Fruit fly (Drosophila melanogaster) whole organism, embryonic: ENCODE data around the gene CG31816.

ENCODE experiments used
- Awh ChIP-seq: fragments of 200-800 bp; sonication (Bioruptor generic); IDR thresholded peaks from 2 replicates; pipeline ENCODE4, ENCODE4 v1.3.6; 2022; ENCODE audit warnings: missing biosample characterization, missing genetic modification characterization
- CG10147 ChIP-seq: fragments of 200-800 bp; sonication (Bioruptor generic); optimal IDR thresholded peaks from 2 replicates; lab custom pipeline; 2019; ENCODE audit warnings: missing biosample characterization, mild to moderate bottlenecking, missing genetic modification characterization, moderate library complexity
- CG1024 ChIP-seq: fragments of 200-800 bp; sonication (Bioruptor generic); IDR thresholded peaks from 2 replicates; pipeline ENCODE4 v1.3.6; 2022; ENCODE audit warnings: missing biosample characterization, missing genetic modification characterization
- CG11398 ChIP-seq: fragments of 200-800 bp; sonication (Bioruptor generic); optimal IDR thresholded peaks from 2 replicates; lab custom pipeline; 2016; ENCODE audit warnings: missing biosample characterization, missing genetic modification characterization
- CG13123 ChIP-seq: fragments of 200-800 bp; sonication (Bioruptor generic); optimal IDR thresholded peaks from 2 replicates; lab custom pipeline; 2016; ENCODE audit warnings: missing biosample characterization, missing genetic modification characterization
- CG13424 ChIP-seq: fragments of 200-800 bp; sonication (Bioruptor generic); optimal IDR thresholded peaks from 2 replicates; lab custom pipeline; 2019; ENCODE audit warnings: missing biosample characterization, mild to moderate bottlenecking, missing genetic modification characterization, moderate library complexity
- CG13775 ChIP-seq: fragments of 200-800 bp; sonication (Bioruptor generic); optimal IDR thresholded peaks from 3 replicates; lab custom pipeline; 2017; ENCODE audit warnings: missing biosample characterization, mild to moderate bottlenecking, missing genetic modification characterization
- CG15696 ChIP-seq: fragments of 200-800 bp; sonication (Bioruptor generic); optimal IDR thresholded peaks from 2 replicates; lab custom pipeline; 2019; ENCODE audit warnings: missing biosample characterization, mild to moderate bottlenecking, missing genetic modification characterization, moderate library complexity
- CG1647 ChIP-seq: fragments of 200-800 bp; sonication (Bioruptor generic); optimal IDR thresholded peaks from 3 replicates; lab custom pipeline; 2016; ENCODE audit warnings: missing biosample characterization, missing genetic modification characterization
- CG17359 ChIP-seq: fragments of 200-800 bp; sonication (Bioruptor generic); optimal IDR thresholded peaks from 3 replicates; lab custom pipeline; 2018; ENCODE audit warnings: missing biosample characterization, mild to moderate bottlenecking, missing genetic modification characterization, moderate library complexity
- CG17612 ChIP-seq: fragments of 200-800 bp; sonication (Bioruptor generic); IDR thresholded peaks from 2 replicates; pipeline ENCODE4 v1.3.6; 2022; ENCODE audit warnings: missing biosample characterization, missing genetic modification characterization
- CG2116 ChIP-seq: fragments of 200-800 bp; sonication (Bioruptor generic); optimal IDR thresholded peaks from 3 replicates; lab custom pipeline; 2018; ENCODE audit warnings: missing biosample characterization, mild to moderate bottlenecking, missing genetic modification characterization
- CG30431 ChIP-seq: fragments of 200-800 bp; sonication (Bioruptor generic); optimal IDR thresholded peaks from 2 replicates; lab custom pipeline; 2017; ENCODE audit warnings: missing biosample characterization, missing genetic modification characterization
- CG4328 ChIP-seq: fragments of 200-800 bp; sonication (Bioruptor generic); optimal IDR thresholded peaks from 3 replicates; lab custom pipeline; 2017; ENCODE audit warnings: missing biosample characterization, missing genetic modification reagents, missing genetic modification characterization
- CG4617 ChIP-seq: fragments of 200-800 bp; sonication (Bioruptor generic); optimal IDR thresholded peaks from 3 replicates; lab custom pipeline; 2016; ENCODE audit warnings: missing biosample characterization, missing genetic modification characterization, borderline replicate concordance
- CG4730 ChIP-seq: fragments of 200-800 bp; sonication (Bioruptor generic); IDR thresholded peaks from 2 replicates; pipeline ENCODE4 v1.3.6; 2022; ENCODE audit warnings: missing biosample characterization, missing genetic modification characterization
- CG7839 ChIP-seq: fragments of 200-800 bp; sonication (Bioruptor generic); optimal IDR thresholded peaks from 3 replicates; lab custom pipeline; 2018; ENCODE audit warnings: missing biosample characterization, mild to moderate bottlenecking, missing genetic modification characterization, moderate library complexity
- CG9727 ChIP-seq: fragments of 200-800 bp; sonication (Bioruptor generic); optimal IDR thresholded peaks from 3 replicates; lab custom pipeline; 2017; ENCODE audit warnings: missing biosample characterization, mild to moderate bottlenecking, missing genetic modification characterization
- CG9932 ChIP-seq: fragments of 200-800 bp; sonication (Bioruptor generic); IDR thresholded peaks from 2 replicates; pipeline ENCODE4 v1.3.6; 2022; ENCODE audit warnings: missing biosample characterization, missing genetic modification characterization
- CTCF ChIP-seq: fragments of 200-800 bp; sonication (Bioruptor generic); optimal IDR thresholded peaks from 2 replicates; lab custom pipeline; 2017; ENCODE audit warnings: missing biosample characterization, mild to moderate bottlenecking, missing genetic modification characterization, moderate library complexity
- CkIIα-i1 ChIP-seq: fragments of 200-800 bp; sonication (Bioruptor generic); IDR thresholded peaks from 2 replicates; pipeline ENCODE4 v1.3.6; 2022; ENCODE audit warnings: missing biosample characterization, missing genetic modification characterization
- CrebB ChIP-seq: fragments of 200-800 bp; sonication (Bioruptor generic); optimal IDR thresholded peaks from 3 replicates; lab custom pipeline; 2018; ENCODE audit warnings: missing biosample characterization, mild to moderate bottlenecking, missing genetic modification characterization
- Dip2 ChIP-seq: fragments of 200-800 bp; sonication (Bioruptor generic); IDR thresholded peaks from 2 replicates; pipeline ENCODE4 v1.3.6; 2022; ENCODE audit warnings: missing biosample characterization, missing genetic modification characterization
- Dp ChIP-seq: fragments of 200-800 bp; sonication (Bioruptor generic); optimal IDR thresholded peaks from 2 replicates; lab custom pipeline; 2018; ENCODE audit warnings: missing biosample characterization, mild to moderate bottlenecking, missing genetic modification characterization, moderate library complexity
- HLHmδ ChIP-seq: fragments of 200-800 bp; sonication (Bioruptor generic); optimal IDR thresholded peaks from 2 replicates; lab custom pipeline; 2018; ENCODE audit warnings: missing biosample characterization, mild to moderate bottlenecking, missing genetic modification characterization, moderate library complexity
- Hey ChIP-seq: fragments of 200-800 bp; sonication (Bioruptor generic); optimal IDR thresholded peaks from 3 replicates; lab custom pipeline; 2018; ENCODE audit warnings: missing biosample characterization, mild to moderate bottlenecking, missing genetic modification characterization
- Hr39 ChIP-seq: fragments of >200 bp; optimal IDR thresholded peaks from 2 replicates; lab custom pipeline; 2017
- Mad ChIP-seq: fragments of 200-800 bp; sonication (Bioruptor generic); optimal IDR thresholded peaks from 2 replicates; lab custom pipeline; 2016; ENCODE audit warnings: missing biosample characterization, missing genetic modification characterization
- Oli ChIP-seq: fragments of 200-800 bp; sonication (Bioruptor generic); optimal IDR thresholded peaks from 2 replicates; lab custom pipeline; 2018; ENCODE audit warnings: missing biosample characterization, mild to moderate bottlenecking, missing genetic modification characterization, moderate library complexity
- Xbp1 ChIP-seq: fragments of 200-800 bp; sonication (Bioruptor generic); optimal IDR thresholded peaks from 3 replicates; lab custom pipeline; 2016; ENCODE audit warnings: missing biosample characterization, mild to moderate bottlenecking, missing genetic modification characterization
- YL-1 ChIP-seq: fragments of 200-800 bp; sonication (Bioruptor generic); optimal IDR thresholded peaks from 3 replicates; lab custom pipeline; 2017; ENCODE audit warnings: missing biosample characterization, mild to moderate bottlenecking, missing genetic modification characterization
- abd-A ChIP-seq: fragments of 200-800 bp; sonication (Bioruptor generic); optimal IDR thresholded peaks from 3 replicates; lab custom pipeline; 2019; ENCODE audit warnings: missing biosample characterization, mild to moderate bottlenecking, missing genetic modification characterization, moderate library complexity
- caup ChIP-seq: fragments of 200-800 bp; sonication (Bioruptor generic); optimal IDR thresholded peaks from 3 replicates; lab custom pipeline; 2017; ENCODE audit warnings: missing biosample characterization, mild to moderate bottlenecking, missing genetic modification characterization, moderate library complexity; ENCODE audit not compliant: severe bottlenecking
- crc ChIP-seq: fragments of 200-800 bp; sonication (Bioruptor generic); optimal IDR thresholded peaks from 2 replicates; lab custom pipeline; 2016; ENCODE audit warnings: missing biosample characterization, missing genetic modification characterization
- emc ChIP-seq: fragments of 200-800 bp; sonication (Bioruptor generic); optimal IDR thresholded peaks from 2 replicates; lab custom pipeline; 2016; ENCODE audit warnings: missing biosample characterization, missing genetic modification characterization
- grau ChIP-seq: fragments of 200-800 bp; optimal IDR thresholded peaks from 3 replicates; lab custom pipeline; 2019; ENCODE audit warnings: missing biosample characterization, mild to moderate bottlenecking, missing genetic modification characterization, moderate library complexity
- jing ChIP-seq: fragments of 200-800 bp; sonication (Bioruptor generic); optimal IDR thresholded peaks from 2 replicates; lab custom pipeline; 2018; ENCODE audit warnings: missing biosample characterization, mild to moderate bottlenecking, missing genetic modification characterization
- lov ChIP-seq, 2 experiments: fragments of 200-800 bp in 1 of 2; fragments of >200 bp in 1 of 2; sonication (Bioruptor generic) in 1 of 2; IDR thresholded peaks in 1 of 2; optimal IDR thresholded peaks in 1 of 2; 2 replicates in 1 of 2; 3 replicates in 1 of 2; pipeline versions ENCODE4 v1.3.6 to Lab custom; 2017 to 2022; ENCODE audit warnings: missing biosample characterization in 1 of 2, missing genetic modification characterization in 1 of 2
- oc ChIP-seq: fragments of 200-800 bp; sonication (Bioruptor generic); optimal IDR thresholded peaks from 2 replicates; lab custom pipeline; 2018; ENCODE audit warnings: missing biosample characterization, mild to moderate bottlenecking, missing genetic modification characterization, moderate library complexity
- rib ChIP-seq: fragments of 200-800 bp; sonication (Bioruptor generic); IDR thresholded peaks from 2 replicates; pipeline ENCODE4 v1.3.6; 2022; ENCODE audit warnings: missing biosample characterization, missing genetic modification characterization
- sima ChIP-seq: fragments of 200-800 bp; sonication (Bioruptor generic); optimal IDR thresholded peaks from 2 replicates; lab custom pipeline; 2016; ENCODE audit warnings: missing biosample characterization, missing genetic modification characterization
- sisA ChIP-seq: fragments of 200-800 bp; sonication (Bioruptor generic); IDR thresholded peaks from 2 replicates; pipeline ENCODE4 v1.3.6; 2022; ENCODE audit warnings: missing biosample characterization, missing genetic modification characterization
- sqz ChIP-seq: fragments of 200-800 bp; sonication (Bioruptor generic); optimal IDR thresholded peaks from 3 replicates; lab custom pipeline; 2018; ENCODE audit warnings: missing biosample characterization, mild to moderate bottlenecking, missing genetic modification characterization
- tll ChIP-seq, 2 experiments: fragments of 200-800 bp in 1 of 2; fragments of >200 bp in 1 of 2; sonication (Bioruptor generic) in 1 of 2; optimal IDR thresholded peaks; 2 replicates each; lab custom pipeline; 2017 to 2019; ENCODE audit warnings: missing biosample characterization in 2 of 2, missing genetic modification characterization in 2 of 2, mild to moderate bottlenecking in 1 of 2, moderate library complexity in 1 of 2
- unc-4 ChIP-seq: fragments of 200-800 bp; sonication (Bioruptor generic); IDR thresholded peaks from 2 replicates; pipeline ENCODE4 v1.3.6; 2022; ENCODE audit warnings: missing biosample characterization, missing genetic modification characterization; ENCODE audit not compliant: partially characterized antibody
- unpg ChIP-seq: fragments of 200-800 bp; sonication (Bioruptor generic); optimal IDR thresholded peaks from 3 replicates; lab custom pipeline; 2018; ENCODE audit warnings: missing biosample characterization, mild to moderate bottlenecking, missing genetic modification characterization, moderate library complexity
- vfl ChIP-seq: fragments of 200-800 bp; sonication (Bioruptor generic); optimal IDR thresholded peaks from 2 replicates; lab custom pipeline; 2016; ENCODE audit warnings: missing biosample characterization, missing genetic modification characterization
- wor ChIP-seq: fragments of 200-800 bp; sonication (Bioruptor generic); IDR thresholded peaks from 2 replicates; pipeline ENCODE4 v1.3.6; 2022; ENCODE audit warnings: missing biosample characterization, missing genetic modification characterization

The CG31816 gene

dm6 chr2L:16521345-16522285 is 20.7 kb upstream of the CG31816 start (continued):
- TF ChIP-seq wor (GFP tag; lab: Robert Waterston, UW) (no peak), CG1024 (peak; percentile 50; the same call in 1 of the 2 replicates), Oli (tag; lab: Kevin White, UChicago) (peak; percentile 61), CrebB (peak; percentile 95), lov (optimal IDR thresholded peaks at IDR 0.05; lab: Kevin White, UChicago) (no peak), lov (GFP tag; IDR thresholded peaks at IDR 0.05; lab: Robert Waterston, UW) (peak; percentile 79; the same call in 1 of the 3 replicates), grau (tag; lab: Kevin White, UChicago) (peak; percentile 37), CG1647 (GFP tag; lab: Kevin White, UChicago) (peak; percentile 29), CkIIα-i1 (GFP tag; lab: Robert Waterston, UW) (no peak), rib (GFP tag; lab: Robert Waterston, UW) (peak; percentile 68; the same call in 1 of the 2 replicates), Hey (tag; lab: Kevin White, UChicago) (peak; percentile 85), caup (GFP tag; lab: Kevin White, UChicago) (peak; percentile 90), Hr39 (lab: Kevin White, UChicago) (peak; percentile 50), tll (GFP tag; optimal IDR thresholded peaks at IDR 0.05; lab: Kevin White, UChicago) (peak in 1 of 2 experiments; percentile 86), Mad (peak; percentile 81), CG13775 (peak; percentile 62), CG15696 (tag; lab: Kevin White, UChicago) (peak; percentile 93), CTCF (GFP tag; lab: Kevin White, UChicago) (peak; percentile 62), jing (GFP tag; lab: Kevin White, UChicago) (peak; percentile 71), CG13424 (tag; lab: Kevin White, UChicago) (peak; percentile 72), YL-1 (peak; percentile 89), CG10147 (GFP tag; lab: Kevin White, UChicago) (peak; percentile 77), CG2116 (GFP tag; lab: Kevin White, UChicago) (peak; percentile 83), Dp (no peak), CG4730 (GFP tag; lab: Robert Waterston, UW) (peak; percentile 53), crc (GFP tag; lab: Kevin White, UChicago) (peak; percentile 59), CG13123 (peak; percentile 66), abd-A (tag; lab: Kevin White, UChicago) (peak; percentile 87), CG30431 (GFP tag; lab: Kevin White, UChicago) (peak; percentile 56), CG7839 (tag; lab: Kevin White, UChicago) (peak; percentile 48), emc (GFP tag; lab: Kevin White, UChicago) (peak; percentile 35), vfl (GFP tag; lab: Kevin White, UChicago) (no peak), CG9727 (GFP tag; lab: Kevin White, UChicago) (peak; percentile 92), Dip2 (GFP tag; lab: Robert Waterston, UW) (no peak), CG17359 (tag; lab: Kevin White, UChicago) (peak; percentile 87), CG4617 (GFP tag; lab: Kevin White, UChicago) (peak; percentile 34), CG11398 (GFP tag; lab: Kevin White, UChicago) (peak; percentile 91), CG4328 (GFP tag; lab: Kevin White, UChicago) (peak; percentile 93), sima (peak; percentile 62), Awh (GFP tag; lab: Robert Waterston, UW) (peak; percentile 85), CG9932 (GFP tag; lab: Robert Waterston, UW) (0 out of 2 replicates have a peak, but pooled peaks have one; percentile 6), oc (tag; lab: Kevin White, UChicago) (peak; percentile 96), Xbp1 (GFP tag; lab: Kevin White, UChicago) (no peak), sqz (GFP tag; lab: Kevin White, UChicago) (peak; percentile 94), CG17612 (GFP tag; lab: Robert Waterston, UW) (peak; percentile 16; the same call in 1 of the 2 replicates), unpg (GFP tag; lab: Kevin White, UChicago) (peak; percentile 85), HLHmδ (GFP tag; lab: Kevin White, UChicago) (peak; percentile 60), unc-4 (no peak), sisA (GFP tag; lab: Robert Waterston, UW) (no peak)
